Fruit fly (Drosophila melanogaster) whole organism, embryonic: ENCODE data around the gene CG7611.
A peak's percentile ranks its signal among the peaks of the same experiment; 100 is the strongest.

Source experiments
- Ada2b ChIP-seq: fragments of 200-800 bp; sonication (Bioruptor generic); IDR thresholded peaks from 2 replicates; pipeline ENCODE4 v1.3.6; 2022; ENCODE audit warnings: missing biosample characterization, missing genetic modification characterization
- Aef1 ChIP-seq: fragments of 200-800 bp; sonication (Bioruptor generic); IDR thresholded peaks from 3 replicates; pipeline ENCODE4 v1.3.6; 2022; ENCODE audit warnings: missing biosample characterization, missing genetic modification characterization
- B-H1 ChIP-seq: fragments of 200-800 bp; sonication (Bioruptor generic); IDR thresholded peaks from 3 replicates; pipeline ENCODE4 v1.3.6; 2022; ENCODE audit warnings: missing biosample characterization, missing genetic modification characterization
- BEAF-32 ChIP-seq: fragments of 200-800 bp; sonication (Bioruptor generic); optimal IDR thresholded peaks from 3 replicates; lab custom pipeline; 2017; ENCODE audit warnings: missing biosample characterization, missing genetic modification characterization, mild to moderate bottlenecking, moderate library complexity, missing genetic modification reagents
- Bdp1 ChIP-seq: fragments of 200-800 bp; sonication (Bioruptor generic); optimal IDR thresholded peaks from 3 replicates; lab custom pipeline; 2016; ENCODE audit warnings: missing biosample characterization, missing genetic modification characterization
- CG10267 ChIP-seq: fragments of 200-800 bp; sonication (Bioruptor generic); optimal IDR thresholded peaks from 2 replicates; lab custom pipeline; 2018; ENCODE audit warnings: missing biosample characterization, mild to moderate bottlenecking, missing genetic modification characterization, moderate library complexity
- CG10321 ChIP-seq: fragments of 200-800 bp; sonication (Bioruptor generic); IDR thresholded peaks from 2 replicates; pipeline ENCODE4 v1.3.6; 2022; ENCODE audit warnings: missing biosample characterization, missing genetic modification characterization
- CG12155 ChIP-seq: fragments of 200-800 bp; sonication (Bioruptor generic); optimal IDR thresholded peaks from 3 replicates; lab custom pipeline; 2016; ENCODE audit warnings: missing biosample characterization, missing genetic modification characterization
- CG12659 ChIP-seq: fragments of 200-800 bp; sonication (Bioruptor generic); optimal IDR thresholded peaks from 3 replicates; lab custom pipeline; 2017; ENCODE audit warnings: mild to moderate bottlenecking, missing biosample characterization, missing genetic modification reagents, missing genetic modification characterization
- CG13287 ChIP-seq: fragments of 200-800 bp; sonication (Bioruptor generic); IDR thresholded peaks from 2 replicates; pipeline ENCODE4 v1.3.6; 2022; ENCODE audit warnings: missing biosample characterization, missing genetic modification characterization; ENCODE audit not compliant: partially characterized antibody
- CG14710 ChIP-seq: fragments of 200-800 bp; sonication (Bioruptor generic); optimal IDR thresholded peaks from 3 replicates; lab custom pipeline; 2019; ENCODE audit warnings: missing biosample characterization, mild to moderate bottlenecking, missing genetic modification characterization, moderate library complexity
- CG16779 ChIP-seq: fragments of 200-800 bp; sonication (Bioruptor generic); IDR thresholded peaks from 2 replicates; pipeline ENCODE4 v1.3.6; 2022; ENCODE audit warnings: missing biosample characterization, missing genetic modification characterization
- CG1792 ChIP-seq: fragments of 200-800 bp; sonication (Bioruptor generic); optimal IDR thresholded peaks from 2 replicates; lab custom pipeline; 2016; ENCODE audit warnings: missing biosample characterization, missing genetic modification characterization
- CG2116 ChIP-seq: fragments of 200-800 bp; sonication (Bioruptor generic); optimal IDR thresholded peaks from 3 replicates; lab custom pipeline; 2018; ENCODE audit warnings: missing biosample characterization, mild to moderate bottlenecking, missing genetic modification characterization
- CG2678 ChIP-seq: fragments of 200-800 bp; sonication (Bioruptor generic); optimal IDR thresholded peaks from 3 replicates; lab custom pipeline; 2019; ENCODE audit warnings: missing biosample characterization, mild to moderate bottlenecking, missing genetic modification characterization, moderate library complexity
- CG30020 ChIP-seq: fragments of 200-800 bp; optimal IDR thresholded peaks from 2 replicates; lab custom pipeline; 2019; ENCODE audit warnings: missing biosample characterization, mild to moderate bottlenecking, missing genetic modification characterization, moderate library complexity
- CG3163 ChIP-seq: fragments of 200-800 bp; sonication (Bioruptor generic); optimal IDR thresholded peaks from 3 replicates; lab custom pipeline; 2016; ENCODE audit warnings: missing biosample characterization, missing genetic modification characterization
- CG34224 ChIP-seq: fragments of 200-800 bp; sonication (Bioruptor generic); IDR thresholded peaks from 3 replicates; pipeline ENCODE4 v1.3.6; 2022; ENCODE audit warnings: missing biosample characterization, missing genetic modification characterization; ENCODE audit not compliant: partially characterized antibody
- CG3838 ChIP-seq: fragments of 200-800 bp; sonication (Bioruptor generic); optimal IDR thresholded peaks from 3 replicates; lab custom pipeline; 2016; ENCODE audit warnings: missing biosample characterization, missing genetic modification characterization
- CG43689 ChIP-seq: fragments of 200-800 bp; sonication (Bioruptor generic); IDR thresholded peaks from 2 replicates; pipeline ENCODE4 v1.3.6; 2022; ENCODE audit warnings: missing biosample characterization, missing genetic modification characterization
- CG6175 ChIP-seq: fragments of 200-800 bp; sonication (Bioruptor generic); IDR thresholded peaks from 3 replicates; pipeline ENCODE4 v1.3.6; 2022; ENCODE audit warnings: missing biosample characterization, missing genetic modification characterization
- CG6254 ChIP-seq: fragments of 200-800 bp; sonication (Bioruptor generic); optimal IDR thresholded peaks from 3 replicates; lab custom pipeline; 2017; ENCODE audit warnings: mild to moderate bottlenecking, missing biosample characterization, missing genetic modification reagents, missing genetic modification characterization
- CG7786 ChIP-seq: fragments of 200-800 bp; sonication (Bioruptor generic); optimal IDR thresholded peaks from 2 replicates; lab custom pipeline; 2016; ENCODE audit warnings: missing biosample characterization, missing genetic modification characterization
- CG8089 ChIP-seq: fragments of 200-800 bp; sonication (Bioruptor generic); optimal IDR thresholded peaks from 3 replicates; lab custom pipeline; 2016; ENCODE audit warnings: missing biosample characterization, missing genetic modification characterization
- CG9609 ChIP-seq: fragments of 200-800 bp; sonication (Bioruptor generic); optimal IDR thresholded peaks from 3 replicates; lab custom pipeline; 2016; ENCODE audit warnings: missing biosample characterization, missing genetic modification characterization
- CG9797 ChIP-seq: fragments of 200-800 bp; sonication (Bioruptor generic); optimal IDR thresholded peaks from 3 replicates; lab custom pipeline; 2018; ENCODE audit warnings: missing biosample characterization, mild to moderate bottlenecking, missing genetic modification characterization
- CG9876 ChIP-seq: fragments of 200-800 bp; sonication (Bioruptor generic); optimal IDR thresholded peaks from 2 replicates; lab custom pipeline; 2016; ENCODE audit warnings: missing biosample characterization, missing genetic modification characterization
- CkIIα-i1 ChIP-seq: fragments of 200-800 bp; sonication (Bioruptor generic); IDR thresholded peaks from 2 replicates; pipeline ENCODE4 v1.3.6; 2022; ENCODE audit warnings: missing biosample characterization, missing genetic modification characterization
- Deaf1 ChIP-seq: fragments of 200-800 bp; optimal IDR thresholded peaks from 3 replicates; lab custom pipeline; 2019; ENCODE audit warnings: missing biosample characterization, mild to moderate bottlenecking, missing genetic modification characterization, moderate library complexity
- Dek ChIP-seq: fragments of 200-800 bp; sonication (Bioruptor generic); optimal IDR thresholded peaks from 3 replicates; lab custom pipeline; 2019; ENCODE audit warnings: missing biosample characterization, mild to moderate bottlenecking, missing genetic modification characterization, moderate library complexity
- Dfd ChIP-seq, 2 experiments: fragments of >200 bp; optimal IDR thresholded peaks; 2 replicates each; lab custom pipeline; 2017; ENCODE audit warnings: missing biosample characterization in 2 of 2, missing genetic modification characterization in 2 of 2
- Dp ChIP-seq: fragments of 200-800 bp; sonication (Bioruptor generic); optimal IDR thresholded peaks from 2 replicates; lab custom pipeline; 2018; ENCODE audit warnings: missing biosample characterization, mild to moderate bottlenecking, missing genetic modification characterization, moderate library complexity
- Hr51 ChIP-seq, 2 experiments: fragments of 200-800 bp; sonication (Bioruptor generic); optimal IDR thresholded peaks; 2 replicates in 1 of 2; 3 replicates in 1 of 2; lab custom pipeline; 2016 to 2018; ENCODE audit warnings: missing biosample characterization in 2 of 2, missing genetic modification characterization in 2 of 2, mild to moderate bottlenecking in 1 of 2, moderate library complexity in 1 of 2
- Jarid2 ChIP-seq: fragments of 200-800 bp; sonication (Bioruptor generic); optimal IDR thresholded peaks from 3 replicates; lab custom pipeline; 2017; ENCODE audit warnings: mild to moderate bottlenecking, missing biosample characterization, missing genetic modification reagents, missing genetic modification characterization
- Med ChIP-seq: fragments of 200-800 bp; sonication (Bioruptor generic); peaks from one replicate; lab custom pipeline; 2016; ENCODE audit warnings: missing biosample characterization, missing genetic modification characterization, mild to moderate bottlenecking, inconsistent platforms, moderate library complexity
- Poxn ChIP-seq: fragments of 200-800 bp; sonication (Bioruptor generic); IDR thresholded peaks from 2 replicates; pipeline ENCODE4 v1.3.6; 2022; ENCODE audit warnings: missing biosample characterization, missing genetic modification characterization
- Sry-β ChIP-seq: fragments of 200-800 bp; sonication (Bioruptor generic); optimal IDR thresholded peaks from 2 replicates; lab custom pipeline; 2018; ENCODE audit warnings: missing biosample characterization, mild to moderate bottlenecking, missing genetic modification characterization, moderate library complexity
- ase ChIP-seq: fragments of 200-800 bp; sonication (Bioruptor generic); IDR thresholded peaks from 3 replicates; pipeline ENCODE4 v1.3.6; 2022; ENCODE audit warnings: missing biosample characterization, missing genetic modification characterization
- btn ChIP-seq: fragments of 200-800 bp; sonication (Bioruptor generic); optimal IDR thresholded peaks from 2 replicates; lab custom pipeline; 2016; ENCODE audit warnings: missing biosample characterization, missing genetic modification characterization
- cato ChIP-seq: fragments of 200-800 bp; sonication (Bioruptor generic); optimal IDR thresholded peaks from 2 replicates; lab custom pipeline; 2016; ENCODE audit warnings: missing biosample characterization, missing genetic modification characterization, borderline replicate concordance
- danr ChIP-seq: fragments of 200-800 bp; sonication (Bioruptor generic); IDR thresholded peaks from 2 replicates; pipeline ENCODE4 v1.3.6; 2022; ENCODE audit warnings: missing biosample characterization, missing genetic modification characterization
- fd102C ChIP-seq: fragments of 200-800 bp; sonication (Bioruptor generic); optimal IDR thresholded peaks from 2 replicates; lab custom pipeline; 2018; ENCODE audit warnings: missing biosample characterization, mild to moderate bottlenecking, missing genetic modification characterization, moderate library complexity
- gfzf ChIP-seq: fragments of 200-800 bp; sonication (Bioruptor generic); optimal IDR thresholded peaks from 2 replicates; lab custom pipeline; 2016; ENCODE audit warnings: missing biosample characterization, mild to moderate bottlenecking, missing genetic modification characterization, moderate library complexity
- gsb-n ChIP-seq: fragments of 200-800 bp; sonication (Bioruptor generic); optimal IDR thresholded peaks from 3 replicates; lab custom pipeline; 2018; ENCODE audit warnings: missing biosample characterization, mild to moderate bottlenecking, missing genetic modification characterization
- hkb ChIP-seq, 2 experiments: fragments of 200-800 bp in 1 of 2; fragments of >200 bp in 1 of 2; sonication (Bioruptor generic) in 1 of 2; IDR thresholded peaks in 1 of 2; optimal IDR thresholded peaks in 1 of 2; 2 replicates each; pipeline versions ENCODE4 v1.3.6 to Lab custom; 2017 to 2022; ENCODE audit warnings: missing biosample characterization in 1 of 2, missing genetic modification characterization in 1 of 2
- ken ChIP-seq: fragments of 200-800 bp; sonication (Bioruptor generic); IDR thresholded peaks from 3 replicates; pipeline ENCODE4 v1.3.6; 2022; ENCODE audit warnings: missing biosample characterization, missing genetic modification characterization
- nerfin-1 ChIP-seq: fragments of 200-800 bp; sonication (Bioruptor generic); optimal IDR thresholded peaks from 3 replicates; lab custom pipeline; 2019; ENCODE audit warnings: missing biosample characterization, mild to moderate bottlenecking, missing genetic modification characterization, moderate library complexity
- phol ChIP-seq: fragments of 200-800 bp; sonication (Bioruptor generic); optimal IDR thresholded peaks from 3 replicates; lab custom pipeline; 2018; ENCODE audit warnings: missing biosample characterization, mild to moderate bottlenecking, missing genetic modification characterization, moderate library complexity
- seq ChIP-seq: fragments of 200-800 bp; sonication (Bioruptor generic); IDR thresholded peaks from 2 replicates; pipeline ENCODE4 v1.3.6; 2022; ENCODE audit warnings: missing biosample characterization, missing genetic modification characterization
- trem ChIP-seq: fragments of 200-800 bp; optimal IDR thresholded peaks from 3 replicates; lab custom pipeline; 2019; ENCODE audit warnings: missing biosample characterization, mild to moderate bottlenecking, missing genetic modification characterization, moderate library complexity

CG7611 gene

DNA sequence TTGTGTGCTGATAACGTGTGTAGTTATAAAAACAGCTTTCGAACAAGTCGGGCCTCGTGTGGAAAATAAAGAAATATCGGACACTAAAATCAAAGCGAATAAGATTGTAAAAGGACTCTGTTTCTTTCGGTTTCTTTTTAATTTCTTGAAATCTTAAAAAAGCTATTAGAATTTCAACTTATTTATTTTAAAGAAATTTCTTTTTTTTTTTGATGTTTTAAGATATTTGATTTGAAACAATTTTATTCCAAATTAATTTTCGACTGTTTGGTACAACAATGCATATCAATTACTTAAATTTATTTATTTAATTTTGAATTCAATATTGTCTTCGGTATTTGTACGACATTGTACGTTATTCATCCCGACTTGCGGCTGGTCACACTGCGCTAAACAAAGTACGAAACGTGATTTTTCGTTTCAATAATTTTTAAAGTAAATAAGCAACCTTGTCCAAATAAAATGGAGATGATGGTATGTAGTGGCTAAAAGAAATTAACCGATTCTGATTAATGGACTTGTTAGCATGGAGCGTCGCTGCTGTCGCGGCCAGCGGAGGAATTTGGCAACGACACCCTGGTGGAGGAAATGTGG is 30.2 kb upstream of the CG7611 start, which contains the start of the genes CG7202 and CG7519 (continued):
- no peak for TF ChIP-seq ase (GFP tag; lab: Robert Waterston, UW)
- TF ChIP-seq CkIIα-i1 (GFP tag; lab: Robert Waterston, UW): no peak
- peak; percentile 47 for TF ChIP-seq trem (tag; lab: Kevin White, UChicago)
- TF ChIP-seq phol (tag; lab: Kevin White, UChicago): peak; percentile 9
- TF ChIP-seq CG30020 (tag; lab: Kevin White, UChicago): no peak
- no peak for TF ChIP-seq Dfd (GFP tag; optimal IDR thresholded peaks at IDR 0.05; lab: Kevin White, UChicago)
- TF ChIP-seq Sry-β (GFP tag; lab: Kevin White, UChicago): no peak
- TF ChIP-seq Jarid2 (GFP tag; lab: Kevin White, UChicago): no peak
- TF ChIP-seq nerfin-1 (tag; lab: Kevin White, UChicago): peak; percentile 33
- no peak for TF ChIP-seq CG1792 (GFP tag; lab: Kevin White, UChicago)
- no peak for TF ChIP-seq cato (GFP tag; lab: Kevin White, UChicago)
- no peak for TF ChIP-seq CG34224 (GFP tag; lab: Robert Waterston, UW)
- no peak for TF ChIP-seq fd102C
- no peak for TF ChIP-seq seq (GFP tag; lab: Robert Waterston, UW)
- peak; percentile 9 for TF ChIP-seq CG14710
- no peak for TF ChIP-seq gsb-n (tag; lab: Kevin White, UChicago)
- TF ChIP-seq BEAF-32 (GFP tag; lab: Kevin White, UChicago): peak; percentile 7
- no peak for TF ChIP-seq CG9609 (GFP tag; lab: Kevin White, UChicago)
- no peak for TF ChIP-seq danr (GFP tag; lab: Robert Waterston, UW)
- no peak for TF ChIP-seq Dek (tag; lab: Kevin White, UChicago)
- TF ChIP-seq Hr51 (GFP tag; optimal IDR thresholded peaks at IDR 0.05; lab: Kevin White, UChicago): no peak
- TF ChIP-seq CG3163 (GFP tag; lab: Kevin White, UChicago): no peak
- TF ChIP-seq CG9876 (GFP tag; lab: Kevin White, UChicago): no peak
- TF ChIP-seq Deaf1 (tag; lab: Kevin White, UChicago): no peak
- no peak for TF ChIP-seq CG2678 (tag; lab: Kevin White, UChicago)
- TF ChIP-seq CG12659 (GFP tag; lab: Kevin White, UChicago): no peak
- no peak for TF ChIP-seq CG3838 (GFP tag; lab: Kevin White, UChicago)
- no peak for TF ChIP-seq CG12155 (GFP tag; lab: Kevin White, UChicago)
- TF ChIP-seq CG16779 (GFP tag; lab: Robert Waterston, UW): no peak
- TF ChIP-seq Bdp1 (GFP tag; lab: Kevin White, UChicago): no peak
- peak; percentile 26; the same call in 1 of the 2 replicates for TF ChIP-seq CG13287 (GFP tag; lab: Robert Waterston, UW)
- TF ChIP-seq CG7786: no peak
- TF ChIP-seq CG6175 (GFP tag; lab: Robert Waterston, UW): no peak
- TF ChIP-seq CG10321 (GFP tag; lab: Robert Waterston, UW): no peak
- no peak for TF ChIP-seq CG8089 (GFP tag; lab: Kevin White, UChicago)
- TF ChIP-seq ken (GFP tag; lab: Robert Waterston, UW): no peak
- no peak for TF ChIP-seq Ada2b (GFP tag; lab: Robert Waterston, UW)
- no peak for TF ChIP-seq CG6254
- no peak for TF ChIP-seq Poxn
- peak; percentile 67 for TF ChIP-seq gfzf (GFP tag; lab: Kevin White, UChicago)
- peak; percentile 24 for TF ChIP-seq Med (GFP tag; lab: Kevin White, UChicago)
- TF ChIP-seq hkb (optimal IDR thresholded peaks at IDR 0.05; lab: Kevin White, UChicago): no peak
- no peak for TF ChIP-seq hkb (GFP tag; IDR thresholded peaks at IDR 0.05; lab: Robert Waterston, UW)
- TF ChIP-seq CG2116 (GFP tag; lab: Kevin White, UChicago): no peak
- no peak for TF ChIP-seq btn (GFP tag; lab: Kevin White, UChicago)
- no peak for TF ChIP-seq Aef1 (GFP tag; lab: Robert Waterston, UW)
- peak; percentile 55 for TF ChIP-seq CG9797 (GFP tag; lab: Kevin White, UChicago)
- TF ChIP-seq CG10267 (tag; lab: Kevin White, UChicago): peak; percentile 8
- TF ChIP-seq Dp (GFP tag; lab: Kevin White, UChicago): peak; percentile 42
- no peak for TF ChIP-seq CG43689
- TF ChIP-seq B-H1 (GFP tag; lab: Robert Waterston, UW): no peak
